Worm (Caenorhabditis elegans): ENCODE measurements around the gene C17A2.3.
"Not testable (repeated sequence)": the region's sequence is repeated elsewhere in the genome, so short reads cannot be mapped to it uniquely, and the experiment has no call there.

ce11 chrII:3816251-3816849 is 27.1 kb upstream of the C17A2.3 start, which contains the start of gene fbxa-24:
- TF ChIP-seq blmp-1 (tag; optimal IDR thresholded peaks at IDR 0.05; ENCODE audit: insufficient read depth); lin-11 (tag; optimal IDR thresholded peaks at IDR 0.05); C34F6.9 (tag; optimal IDR thresholded peaks at IDR 0.05); ztf-11 (tag; optimal IDR thresholded peaks at IDR 0.05); unc-39 (tag; optimal IDR thresholded peaks at IDR 0.05); lin-13 (GFP tag; optimal IDR thresholded peaks at IDR 0.05): not testable (repeated sequence)
